Worm (Caenorhabditis elegans) whole organism, young adult: ENCODE data around the gene C32C4.3.

Source experiments
- B0261.1 ChIP-seq: sonication (generic microtip); optimal IDR thresholded peaks from 2 replicates; lab custom pipeline; 2016; ENCODE audit warnings: mild to moderate bottlenecking, missing genetic modification characterization, moderate library complexity, missing compliant biosample characterization
- F10E7.11 ChIP-seq: sonication (generic microtip); optimal IDR thresholded peaks from 2 replicates; lab custom pipeline; 2017; ENCODE audit warnings: mild to moderate bottlenecking, missing genetic modification characterization, moderate library complexity, missing compliant biosample characterization
- F57A8.1 ChIP-seq: fragments of 200-800 bp; sonication (Bioruptor generic); optimal IDR thresholded peaks from 2 replicates; lab custom pipeline; 2018; ENCODE audit warnings: mild to moderate bottlenecking, missing genetic modification characterization, moderate library complexity, missing compliant biosample characterization
- K12H6.12 ChIP-seq: fragments of 200-800 bp; sonication (Bioruptor generic); optimal IDR thresholded peaks from 2 replicates; lab custom pipeline; 2018; ENCODE audit warnings: mild to moderate bottlenecking, missing genetic modification characterization, missing compliant biosample characterization
- Y53G8AR.9 ChIP-seq: fragments of 200-800 bp; sonication (Bioruptor generic); conservative IDR thresholded peaks from 2 replicates; pipeline ENCODE4 v1.3.6; 2022; ENCODE audit warnings: missing genetic modification reagents, missing genetic modification characterization, missing compliant biosample characterization
- Y56A3A.18 ChIP-seq: fragments of 200-800 bp; sonication (Bioruptor generic); IDR thresholded peaks from 2 replicates; pipeline ENCODE4 v1.3.6; 2022; ENCODE audit warnings: missing genetic modification reagents, missing genetic modification characterization, missing compliant biosample characterization
- ZK185.1 ChIP-seq: sonication (generic microtip); optimal IDR thresholded peaks from 2 replicates; lab custom pipeline; 2016; ENCODE audit warnings: mild to moderate bottlenecking, missing genetic modification characterization, missing compliant biosample characterization; ENCODE audit not compliant: poor library complexity, severe bottlenecking
- ama-1 ChIP-seq, 3 experiments: fragments of 150-350 bp in 1 of 3; sonication (generic microtip) in 2 of 3; optimal IDR thresholded peaks; 2 replicates each; lab custom pipeline; 2014 to 2018; ENCODE audit warnings: missing biosample characterization in 2 of 3, missing genetic modification characterization in 2 of 3, missing genetic modification reagents in 2 of 3
- attf-6 ChIP-seq: fragments of 200-800 bp; sonication (Bioruptor generic); IDR thresholded peaks from 2 replicates; pipeline ENCODE4 v1.3.6; 2022; ENCODE audit warnings: missing genetic modification reagents, missing genetic modification characterization, missing compliant biosample characterization
- bed-2 ChIP-seq: fragments of 200-800 bp; sonication (Bioruptor generic); IDR thresholded peaks from 2 replicates; pipeline ENCODE4 v1.3.6; 2022; ENCODE audit warnings: missing genetic modification reagents, missing genetic modification characterization, missing compliant biosample characterization
- cebp-1 ChIP-seq, 2 experiments: fragments of 200-800 bp in 1 of 2; sonication (Bioruptor generic) in 1 of 2; sonication (generic microtip) in 1 of 2; IDR thresholded peaks in 1 of 2; optimal IDR thresholded peaks in 1 of 2; 2 replicates each; pipeline versions ENCODE4 v1.3.6 to Lab custom; 2017 to 2022; ENCODE audit warnings: missing compliant biosample characterization in 2 of 2, missing genetic modification characterization in 2 of 2, mild to moderate bottlenecking in 1 of 2, missing genetic modification reagents in 1 of 2, moderate library complexity in 1 of 2
- ceh-27 ChIP-seq: fragments of 200-800 bp; sonication (Bioruptor generic); optimal IDR thresholded peaks from 2 replicates; lab custom pipeline; 2018; ENCODE audit warnings: mild to moderate bottlenecking, missing genetic modification characterization, moderate library complexity, missing compliant biosample characterization
- chd-7 ChIP-seq: sonication (generic microtip); optimal IDR thresholded peaks from 2 replicates; lab custom pipeline; 2016; ENCODE audit warnings: mild to moderate bottlenecking, missing genetic modification characterization, moderate library complexity, missing compliant biosample characterization
- egl-44 ChIP-seq: fragments of 200-800 bp; sonication (Bioruptor generic); IDR thresholded peaks from 2 replicates; pipeline ENCODE4 v1.3.6; 2022; ENCODE audit warnings: missing genetic modification reagents, missing genetic modification characterization, missing compliant biosample characterization
- fkh-3 ChIP-seq: sonication (generic microtip); optimal IDR thresholded peaks from 2 replicates; lab custom pipeline; 2016; ENCODE audit warnings: mild to moderate bottlenecking, missing genetic modification characterization, missing compliant biosample characterization
- gei-17 ChIP-seq: fragments of 200-800 bp; sonication (Bioruptor generic); optimal IDR thresholded peaks from 2 replicates; lab custom pipeline; 2018; ENCODE audit warnings: mild to moderate bottlenecking, missing genetic modification characterization, missing compliant biosample characterization
- hlh-26 ChIP-seq: fragments of 200-800 bp; sonication (Bioruptor generic); conservative IDR thresholded peaks from 2 replicates; pipeline ENCODE4 v1.3.6; 2022; ENCODE audit warnings: missing genetic modification reagents, missing genetic modification characterization, missing compliant biosample characterization
- hrde-1 ChIP-seq: sonication (generic microtip); optimal IDR thresholded peaks from 2 replicates; lab custom pipeline; 2016; ENCODE audit warnings: missing genetic modification characterization, mild to moderate bottlenecking, missing compliant biosample characterization, moderate library complexity, missing genotype, missing genetic modification reagents, borderline replicate concordance
- hsf-1 ChIP-seq: fragments of 200-800 bp; sonication (Bioruptor generic); IDR thresholded peaks from 2 replicates; pipeline ENCODE4 v1.3.6; 2022; ENCODE audit warnings: missing genetic modification reagents, missing genetic modification characterization, missing compliant biosample characterization
- lin-40 ChIP-seq: sonication (generic microtip); optimal IDR thresholded peaks from 2 replicates; lab custom pipeline; 2016; ENCODE audit warnings: missing genetic modification characterization, mild to moderate bottlenecking, missing compliant biosample characterization, missing genotype, missing genetic modification reagents
- lin-54 ChIP-seq: fragments of 200-800 bp; sonication (Bioruptor generic); optimal IDR thresholded peaks from 2 replicates; lab custom pipeline; 2018; ENCODE audit warnings: mild to moderate bottlenecking, missing genetic modification characterization, missing compliant biosample characterization
- lsl-1 ChIP-seq: fragments of 200-800 bp; sonication (Bioruptor generic); optimal IDR thresholded peaks from 2 replicates; lab custom pipeline; 2018; ENCODE audit warnings: mild to moderate bottlenecking, missing genetic modification characterization, moderate library complexity, missing compliant biosample characterization
- madf-3 ChIP-seq: fragments of 200-800 bp; sonication (Bioruptor generic); IDR thresholded peaks from 2 replicates; pipeline ENCODE4 v1.3.6; 2022; ENCODE audit warnings: missing genetic modification reagents, missing genetic modification characterization, missing compliant biosample characterization
- nfya-1 ChIP-seq: sonication (generic microtip); optimal IDR thresholded peaks from 2 replicates; lab custom pipeline; 2017; ENCODE audit warnings: antibody characterized with exemption, missing compliant biosample characterization, missing genetic modification characterization, borderline replicate concordance; ENCODE audit not compliant: insufficient read depth
- nhr-27 ChIP-seq: fragments of 200-800 bp; sonication (Bioruptor generic); optimal IDR thresholded peaks from 2 replicates; lab custom pipeline; 2018; ENCODE audit warnings: mild to moderate bottlenecking, missing genetic modification characterization, moderate library complexity, missing compliant biosample characterization
- pbrm-1 ChIP-seq: fragments of 200-800 bp; sonication (Bioruptor generic); IDR thresholded peaks from 2 replicates; pipeline ENCODE4 v1.3.6; 2022; ENCODE audit warnings: missing genetic modification reagents, missing genetic modification characterization, missing compliant biosample characterization
- pha-4 ChIP-seq: fragments of 150-350 bp; sonication (generic microtip); optimal IDR thresholded peaks from 2 replicates; lab custom pipeline; 2014; ENCODE audit warnings: missing biosample characterization, missing genetic modification reagents, missing genetic modification characterization
- repo-1 ChIP-seq: sonication (generic microtip); optimal IDR thresholded peaks from 2 replicates; lab custom pipeline; 2017; ENCODE audit warnings: mild to moderate bottlenecking, missing genetic modification characterization, missing compliant biosample characterization
- rpc-1 ChIP-seq, 2 experiments: fragments of 150-350 bp in 1 of 2; sonication (generic microtip) in 1 of 2; optimal IDR thresholded peaks; 2 replicates each; lab custom pipeline; 2014 to 2018; ENCODE audit warnings: missing biosample characterization in 1 of 2, missing genetic modification characterization in 1 of 2, missing genetic modification reagents in 1 of 2, missing genotype in 1 of 2
- sea-2 ChIP-seq: fragments of 200-800 bp; sonication (Bioruptor generic); IDR thresholded peaks from 2 replicates; pipeline ENCODE4 v1.3.6; 2022; ENCODE audit warnings: missing genetic modification characterization, missing compliant biosample characterization
- snpc-4 ChIP-seq, 5 experiments: fragments of 150-350 bp in 1 of 5; sonication (generic microtip) in 4 of 5; optimal IDR thresholded peaks; 2 replicates each; lab custom pipeline; 2014 to 2018; ENCODE audit warnings: missing genetic modification characterization in 5 of 5, missing biosample characterization in 3 of 5, antibody characterized with exemption in 2 of 5, mild to moderate bottlenecking in 2 of 5, missing compliant biosample characterization in 2 of 5, missing genotype in 2 of 5, moderate library complexity in 2 of 5, missing genetic modification reagents in 1 of 5
- sptf-2 ChIP-seq: fragments of 200-800 bp; sonication (Bioruptor generic); optimal IDR thresholded peaks from 2 replicates; lab custom pipeline; 2018; ENCODE audit warnings: mild to moderate bottlenecking, missing genetic modification characterization, missing compliant biosample characterization
- unc-130 ChIP-seq: sonication (generic microtip); optimal IDR thresholded peaks from 2 replicates; lab custom pipeline; 2016; ENCODE audit warnings: missing genetic modification reagents, missing genetic modification characterization, missing compliant biosample characterization
- zfh-2 ChIP-seq: fragments of 200-800 bp; sonication (Bioruptor generic); conservative IDR thresholded peaks from 2 replicates; pipeline ENCODE4 v1.3.6; 2022; ENCODE audit warnings: missing genetic modification reagents, missing genetic modification characterization, missing compliant biosample characterization
- zim-3 ChIP-seq: sonication (generic microtip); optimal IDR thresholded peaks from 2 replicates; lab custom pipeline; 2017; ENCODE audit warnings: mild to moderate bottlenecking, missing genetic modification characterization, moderate library complexity, missing compliant biosample characterization

The C32C4.3 gene

DNA sequence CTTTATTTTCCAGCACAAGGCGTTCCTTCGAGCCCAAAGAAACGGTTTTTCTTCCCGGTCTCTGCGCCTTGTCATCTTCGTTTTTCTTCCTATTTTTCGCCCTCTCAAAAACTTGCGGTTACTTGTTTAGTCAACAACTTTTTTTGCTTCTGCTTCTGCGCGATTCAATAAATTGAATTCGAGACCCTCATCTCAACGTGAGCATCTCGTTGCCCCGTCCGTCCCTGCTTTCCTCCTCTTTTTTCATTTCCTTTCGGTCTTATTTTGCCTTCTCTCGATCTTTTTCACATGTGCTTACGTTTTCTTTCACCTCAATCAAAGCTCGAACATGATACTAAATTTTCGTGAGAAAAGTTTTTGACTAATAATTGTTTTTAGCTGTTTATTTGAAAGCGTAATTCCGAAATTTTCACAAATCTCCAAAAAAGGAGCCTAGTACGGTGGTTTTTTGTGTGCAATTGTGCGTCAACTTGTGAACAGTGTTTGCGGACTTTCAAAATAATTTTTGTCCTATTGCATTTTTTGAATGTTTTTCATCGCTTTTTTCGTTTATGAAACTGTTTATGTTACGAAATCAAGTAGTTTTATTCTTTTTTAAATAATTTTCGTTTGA, 33.2 kb upstream of the C32C4.3 start:
- TF ChIP-seq lsl-1 (peak; percentile 51), cebp-1 (GFP tag; IDR thresholded peaks at IDR 0.05; lab: Robert Waterston, UW) (no peak), cebp-1 (tag; optimal IDR thresholded peaks at IDR 0.05; lab: Kevin White, UChicago) (peak; percentile 11), lin-40 (tag; lab: Kevin White, UChicago) (no peak), gei-17 (GFP tag; lab: Kevin White, UChicago) (no peak), snpc-4 (GFP tag; optimal IDR thresholded peaks at IDR 0.05; lab: Kevin White, UChicago) (no peak), snpc-4 (tag; optimal IDR thresholded peaks at IDR 0.05; lab: Kevin White, UChicago) (no peak), nhr-27 (tag; lab: Kevin White, UChicago) (no peak), zim-3 (tag; lab: Kevin White, UChicago) (no peak), bed-2 (GFP tag; lab: Robert Waterston, UW) (no peak)
- TF ChIP-seq, all 124 proteins: peak for 2

ce11 chrV:10679080-10679479, 32.1 kb upstream of the C32C4.3 start:
- TF ChIP-seq rpc-1 (optimal IDR thresholded peaks at IDR 0.05; lab: Kevin White, UChicago) (no peak), rpc-1 (tag; optimal IDR thresholded peaks at IDR 0.05; lab: Kevin White, UChicago) (no peak), hrde-1 (no peak), nfya-1 (tag; lab: Kevin White, UChicago) (no peak), madf-3 (no peak), attf-6 (no peak), unc-130 (GFP tag; lab: Kevin White, UChicago) (no peak), hsf-1 (GFP tag; lab: Robert Waterston, UW) (no peak), sea-2 (GFP tag; lab: Robert Waterston, UW) (no peak), zim-3 (tag; lab: Kevin White, UChicago) (no peak), chd-7 (tag; lab: Kevin White, UChicago) (no peak), sptf-2 (GFP tag; lab: Kevin White, UChicago) (no peak)

DNA sequence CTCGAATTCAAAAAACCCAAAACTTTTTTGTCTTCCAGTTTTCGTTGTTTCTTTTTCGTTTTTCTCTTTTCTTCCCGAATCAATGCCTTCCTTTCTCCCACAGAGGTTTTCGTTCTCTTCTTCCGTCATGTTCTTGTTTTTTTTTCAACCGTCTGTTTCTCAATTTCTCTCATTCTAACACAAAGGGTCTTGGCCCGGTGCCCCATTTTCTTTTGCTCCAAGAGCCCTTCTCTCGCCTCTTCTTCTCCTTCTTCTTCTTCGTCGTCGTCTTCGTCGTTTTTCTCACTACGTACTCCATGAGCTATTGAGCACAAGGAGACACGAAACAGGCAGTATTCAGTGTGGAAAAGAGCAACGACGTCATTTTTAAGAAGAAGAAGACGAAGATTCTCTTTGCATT, 30.5 kb upstream of the C32C4.3 start:
- peak; percentile 8 for TF ChIP-seq ceh-27
- TF ChIP-seq K12H6.12 (tag; lab: Kevin White, UChicago), result peak; percentile 35
- 0 out of 2 replicates have a peak, but pooled peaks have one; percentile 36 for TF ChIP-seq zfh-2 (GFP tag; lab: Robert Waterston, UW)
- TF ChIP-seq F10E7.11, result no peak

DNA sequence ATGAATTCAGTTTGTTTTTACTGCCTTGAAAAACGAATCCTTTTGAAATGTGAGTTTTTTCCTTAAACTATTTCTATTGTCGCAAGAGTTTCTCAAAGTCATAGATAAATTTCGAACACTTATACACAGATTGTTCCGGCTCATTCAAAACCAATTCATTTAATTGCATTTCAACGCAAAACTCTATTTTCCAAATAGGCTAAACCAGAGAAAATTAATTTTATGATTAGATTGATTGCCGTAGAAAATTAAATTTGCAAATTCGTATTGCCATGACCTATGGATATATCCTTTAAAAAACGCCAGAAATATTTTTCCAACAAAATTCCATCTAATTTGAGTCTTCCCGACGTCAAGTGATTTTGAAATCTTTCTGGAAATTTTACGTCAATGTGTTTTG, 29.0 kb upstream of the C32C4.3 start:
- TF ChIP-seq nfya-1 (tag; lab: Kevin White, UChicago) (no peak), F57A8.1 (GFP tag; lab: Kevin White, UChicago) (no peak), pbrm-1 (GFP tag; lab: Robert Waterston, UW) (no peak), ama-1 (optimal IDR thresholded peaks at IDR 0.05; lab: Kevin White, UChicago) (no peak), ama-1 (GFP tag; optimal IDR thresholded peaks at IDR 0.05; lab: Kevin White, UChicago) (no peak), cebp-1 (GFP tag; IDR thresholded peaks at IDR 0.05; lab: Robert Waterston, UW) (no peak), cebp-1 (tag; optimal IDR thresholded peaks at IDR 0.05; lab: Kevin White, UChicago) (no peak), Y56A3A.18 (GFP tag; lab: Robert Waterston, UW) (no peak), pha-4 (tag; lab: Kevin White, UChicago) (no peak), ZK185.1 (tag; lab: Kevin White, UChicago) (no peak), repo-1 (no peak), Y53G8AR.9 (GFP tag; lab: Robert Waterston, UW) (no peak), madf-3 (no peak), fkh-3 (tag; lab: Kevin White, UChicago) (no peak), lsl-1 (no peak), lin-54 (GFP tag; lab: Kevin White, UChicago) (no peak), egl-44 (GFP tag; lab: Robert Waterston, UW) (no peak), B0261.1 (no peak), hlh-26 (no peak)
- TF ChIP-seq, all 124 proteins: peak for 0
